Worm (Caenorhabditis elegans): Measurements from ENCODE around the gene swd-2.2.

Gene swd-2.2

ce11 chrIV:7789521-7789949 lies 15.3 kb downstream of the swd-2.2 start, which contains the start of gene imp-3 (continued):
- TF ChIP-seq snpc-1.2 (GFP tag; IDR thresholded peaks at IDR 0.05) = peak; percentile 30; the same call in 1 of the 2 replicates
- TF ChIP-seq Y75B8A.6 (GFP tag; IDR thresholded peaks at IDR 0.05) = no peak
- no peak for TF ChIP-seq attf-4 (tag; optimal IDR thresholded peaks at IDR 0.05)
- TF ChIP-seq T26A8.4 (GFP tag; IDR thresholded peaks at IDR 0.05) = peak; percentile 69
- TF ChIP-seq mxl-2 (GFP tag; conservative IDR thresholded peaks at IDR 0.05) = peak; percentile 46; the same call in 1 of the 2 replicates
- TF ChIP-seq zip-2 (tag; optimal IDR thresholded peaks at IDR 0.05) = no peak
- peak; percentile 18 for TF ChIP-seq spr-1 (tag; optimal IDR thresholded peaks at IDR 0.05)

- TF ChIP-seq spr-3 (GFP tag; optimal IDR thresholded peaks at IDR 0.05) = no peak
- peak; percentile 59 for TF ChIP-seq aha-1 (tag)
- TF ChIP-seq egl-43 (GFP tag; IDR thresholded peaks at IDR 0.05) = peak; percentile 3; the same call in 1 of the 2 replicates
- TF ChIP-seq Y75B8A.6 (GFP tag; IDR thresholded peaks at IDR 0.05) = no peak
- TF ChIP-seq duxl-1 (tag; optimal IDR thresholded peaks at IDR 0.05; ENCODE audit: poor library complexity) = no peak
- TF ChIP-seq set-16 (GFP tag; IDR thresholded peaks at IDR 0.05) = 0 out of 2 replicates have a peak, but pooled peaks have one; percentile 12
- TF ChIP-seq daf-19 (GFP tag; conservative IDR thresholded peaks at IDR 0.05) = no peak
- TF ChIP-seq dmd-8 (GFP tag; IDR thresholded peaks at IDR 0.05) = no peak
- TF ChIP-seq snpc-4 (tag; optimal IDR thresholded peaks at IDR 0.05) = no peak
- TF ChIP-seq ztf-11 (tag; optimal IDR thresholded peaks at IDR 0.05) = no peak
- TF ChIP-seq hlh-30 (tag; optimal IDR thresholded peaks at IDR 0.05; ENCODE audit: insufficient read depth) = no peak
These were observed 16.0 kb downstream of the swd-2.2 start for ce11 chrIV:7790151-7790691.

ce11 chrIV:7790801-7791588 lies 16.8 kb downstream of the swd-2.2 start, which contains the start of gene rsp-6:
rsp-6 (minus strand) TSS chrIV:7791229.
- peak; percentile 78 for TF ChIP-seq nhr-77 (tag; optimal IDR thresholded peaks at IDR 0.05)
- no peak for TF ChIP-seq dmd-9 (GFP tag; IDR thresholded peaks at IDR 0.05)
- peak; percentile 16 for TF ChIP-seq nhr-48 (tag; optimal IDR thresholded peaks at IDR 0.05)
- 0 out of 2 replicates have a peak, but pooled peaks have one; percentile 51 for TF ChIP-seq Y105C5A.15 (GFP tag; IDR thresholded peaks at IDR 0.05)
- TF ChIP-seq saeg-2 (GFP tag; IDR thresholded peaks at IDR 0.05) = no peak
- no peak for TF ChIP-seq dmd-8 (GFP tag; IDR thresholded peaks at IDR 0.05)
- TF ChIP-seq aly-2 (tag; optimal IDR thresholded peaks at IDR 0.05) = no peak
- peak in 1 of 2 experiments; percentile 17 for TF ChIP-seq unc-62 (GFP tag; optimal IDR thresholded peaks at IDR 0.05 in 1 of 2)
- TF ChIP-seq unc-62 (tag; optimal IDR thresholded peaks at IDR 0.05) = no peak
- TF ChIP-seq D1046.2 (GFP tag; IDR thresholded peaks at IDR 0.05) = peak; percentile 99
- TF ChIP-seq tra-1 (GFP tag; IDR thresholded peaks at IDR 0.05) = no peak
- TF ChIP-seq hmg-1.1 (GFP tag; IDR thresholded peaks at IDR 0.05) = peak; percentile 45; the same call in 1 of the 2 replicates
- TF ChIP-seq duxl-1 (tag; optimal IDR thresholded peaks at IDR 0.05; ENCODE audit: poor library complexity) = peak; percentile 44
- no peak for TF ChIP-seq nhr-41 (GFP tag; IDR thresholded peaks at IDR 0.05)
- TF ChIP-seq dpl-1 (GFP tag; optimal IDR thresholded peaks at IDR 0.05) = peak; percentile 92
- peak; percentile 51 for TF ChIP-seq lin-15B (tag; optimal IDR thresholded peaks at IDR 0.05)
- no peak for TF ChIP-seq nhr-237 (tag; optimal IDR thresholded peaks at IDR 0.05)
- no peak for TF ChIP-seq F26F4.8 (GFP tag; conservative IDR thresholded peaks at IDR 0.05)
- no peak for TF ChIP-seq snpc-4 (tag; optimal IDR thresholded peaks at IDR 0.05)
- no peak for TF ChIP-seq ceh-28 (tag; optimal IDR thresholded peaks at IDR 0.05)
- TF ChIP-seq lsy-2 (tag; optimal IDR thresholded peaks at IDR 0.05) = peak; percentile 97 to 99
- peak; percentile 15 for TF ChIP-seq jun-1 (tag; optimal IDR thresholded peaks at IDR 0.05)
- peak; percentile 61 for TF ChIP-seq pha-4 (GFP tag; IDR thresholded peaks at IDR 0.05)
- peak; percentile 43 for TF ChIP-seq pha-4 (tag; optimal IDR thresholded peaks at IDR 0.05)
- no peak for TF ChIP-seq mxl-2 (GFP tag; conservative IDR thresholded peaks at IDR 0.05)
- peak; percentile 41; the same call in 1 of the 2 replicates for TF ChIP-seq ctbp-1 (GFP tag; IDR thresholded peaks at IDR 0.05)
- TF ChIP-seq lin-39 (tag; optimal IDR thresholded peaks at IDR 0.05) = no peak
- TF ChIP-seq daf-8 (GFP tag; IDR thresholded peaks at IDR 0.05) = no peak
- TF ChIP-seq nhr-42 (GFP tag; IDR thresholded peaks at IDR 0.05) = no peak
- TF ChIP-seq zip-11 (GFP tag; IDR thresholded peaks at IDR 0.05) = 0 out of 2 replicates have a peak, but pooled peaks have one; percentile 11
- no peak for TF ChIP-seq nhr-111 (GFP tag; optimal IDR thresholded peaks at IDR 0.05)
- TF ChIP-seq cey-2 (tag; optimal IDR thresholded peaks at IDR 0.05; ENCODE audit: borderline replicate concordance, insufficient read depth) = no peak
- 0 out of 2 replicates have a peak, but pooled peaks have one; percentile 33 for TF ChIP-seq zfp-3 (GFP tag; conservative IDR thresholded peaks at IDR 0.05)

Data from whole organism, L4 larva.